Worm (Caenorhabditis elegans): Measurements from ENCODE around the gene lys-6.

DNA sequence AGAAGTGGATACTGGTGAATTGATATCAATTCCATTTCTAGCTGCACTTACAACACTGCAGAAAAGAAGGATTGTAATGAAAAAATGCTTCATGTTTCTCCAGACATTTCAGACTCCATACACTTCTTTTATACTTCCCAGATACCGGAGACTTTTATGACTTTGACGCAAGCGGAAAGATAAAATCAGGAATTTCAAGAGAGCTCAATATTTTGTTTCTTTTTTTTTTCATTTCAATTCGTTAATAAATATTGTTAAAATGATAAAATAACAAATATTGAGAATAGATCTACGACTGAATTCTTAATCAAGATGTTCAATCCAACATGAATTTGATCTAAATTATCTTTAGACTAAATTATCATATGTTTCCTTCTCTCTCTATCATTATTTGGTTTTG lies 2.3 kb downstream of the lys-6 start, which contains the start of gene lys-5:
- TF ChIP-seq ama-1 (optimal IDR thresholded peaks at IDR 0.05) (no peak), aly-1 (tag; optimal IDR thresholded peaks at IDR 0.05) (no peak), ceh-13 (GFP tag; optimal IDR thresholded peaks at IDR 0.05) (no peak), flt-1 (GFP tag; IDR thresholded peaks at IDR 0.05) (no peak), ceh-36 (tag; optimal IDR thresholded peaks at IDR 0.05) (no peak), F13C5.2 (tag; optimal IDR thresholded peaks at IDR 0.05) (no peak), scrt-1 (GFP tag; IDR thresholded peaks at IDR 0.05) (no peak), tra-4 (tag; optimal IDR thresholded peaks at IDR 0.05) (no peak), hmbx-1 (tag; optimal IDR thresholded peaks at IDR 0.05) (no peak), pes-1 (GFP tag; IDR thresholded peaks at IDR 0.05) (no peak), tbx-37 (GFP tag; conservative IDR thresholded peaks at IDR 0.05) (no peak), ets-7 (tag; optimal IDR thresholded peaks at IDR 0.05) (no peak), hmg-4 (GFP tag; optimal IDR thresholded peaks at IDR 0.05) (no peak)
